Fruit fly (Drosophila melanogaster) whole organism, embryonic: ENCODE data around the gene CG13894.

Source experiments
- CG10209 ChIP-seq: fragments of 200-800 bp; sonication (Bioruptor generic); optimal IDR thresholded peaks from 3 replicates; lab custom pipeline; 2017; ENCODE audit warnings: missing biosample characterization, mild to moderate bottlenecking, missing genetic modification characterization, missing genetic modification reagents
- CG10267 ChIP-seq: fragments of 200-800 bp; sonication (Bioruptor generic); optimal IDR thresholded peaks from 2 replicates; lab custom pipeline; 2018; ENCODE audit warnings: missing biosample characterization, mild to moderate bottlenecking, missing genetic modification characterization, moderate library complexity
- CG11085 ChIP-seq: fragments of 200-800 bp; sonication (Bioruptor generic); IDR thresholded peaks from 2 replicates; pipeline ENCODE4 v1.3.6; 2022; ENCODE audit warnings: missing biosample characterization, missing genetic modification characterization
- CG11723 ChIP-seq: fragments of 200-800 bp; sonication (Bioruptor generic); optimal IDR thresholded peaks from 2 replicates; lab custom pipeline; 2017; ENCODE audit warnings: missing biosample characterization, mild to moderate bottlenecking, missing genetic modification characterization
- CG13296 ChIP-seq: fragments of 200-800 bp; sonication (Bioruptor generic); optimal IDR thresholded peaks from 3 replicates; lab custom pipeline; 2018; ENCODE audit warnings: missing biosample characterization, mild to moderate bottlenecking, missing genetic modification characterization
- CG14050 ChIP-seq: fragments of 200-800 bp; sonication (Bioruptor generic); IDR thresholded peaks from 3 replicates; pipeline ENCODE4 v1.3.6; 2022; ENCODE audit warnings: missing biosample characterization, missing genetic modification characterization
- CG14965 ChIP-seq: fragments of 200-800 bp; sonication (Bioruptor generic); optimal IDR thresholded peaks from 2 replicates; lab custom pipeline; 2016; ENCODE audit warnings: missing biosample characterization, missing genetic modification characterization, borderline replicate concordance
- CG15696 ChIP-seq: fragments of 200-800 bp; sonication (Bioruptor generic); optimal IDR thresholded peaks from 2 replicates; lab custom pipeline; 2019; ENCODE audit warnings: missing biosample characterization, mild to moderate bottlenecking, missing genetic modification characterization, moderate library complexity
- CG17568 ChIP-seq: fragments of 200-800 bp; sonication (Bioruptor generic); optimal IDR thresholded peaks from 2 replicates; lab custom pipeline; 2018; ENCODE audit warnings: missing biosample characterization, mild to moderate bottlenecking, missing genetic modification characterization, moderate library complexity
- CG18476 ChIP-seq: fragments of 200-800 bp; sonication (Bioruptor generic); optimal IDR thresholded peaks from 2 replicates; lab custom pipeline; 2016; ENCODE audit warnings: missing biosample characterization, mild to moderate bottlenecking, missing genetic modification characterization
- CG32532 ChIP-seq: fragments of 200-800 bp; sonication (Bioruptor generic); IDR thresholded peaks from 2 replicates; pipeline ENCODE4 v1.3.6; 2022; ENCODE audit warnings: missing biosample characterization, missing genetic modification characterization
- CG3838 ChIP-seq: fragments of 200-800 bp; sonication (Bioruptor generic); optimal IDR thresholded peaks from 3 replicates; lab custom pipeline; 2016; ENCODE audit warnings: missing biosample characterization, missing genetic modification characterization
- CG3995 ChIP-seq: fragments of 200-800 bp; sonication (Bioruptor generic); optimal IDR thresholded peaks from 3 replicates; lab custom pipeline; 2016; ENCODE audit warnings: missing biosample characterization, missing genetic modification characterization
- CG43689 ChIP-seq: fragments of 200-800 bp; sonication (Bioruptor generic); IDR thresholded peaks from 2 replicates; pipeline ENCODE4 v1.3.6; 2022; ENCODE audit warnings: missing biosample characterization, missing genetic modification characterization
- CG4820 ChIP-seq: fragments of 200-800 bp; sonication (Bioruptor generic); optimal IDR thresholded peaks from 3 replicates; lab custom pipeline; 2016; ENCODE audit warnings: missing biosample characterization, missing genetic modification characterization
- CG6254 ChIP-seq: fragments of 200-800 bp; sonication (Bioruptor generic); optimal IDR thresholded peaks from 3 replicates; lab custom pipeline; 2017; ENCODE audit warnings: mild to moderate bottlenecking, missing biosample characterization, missing genetic modification reagents, missing genetic modification characterization
- CG7928 ChIP-seq: fragments of 200-800 bp; sonication (Bioruptor generic); optimal IDR thresholded peaks from 2 replicates; lab custom pipeline; 2017; ENCODE audit warnings: missing biosample characterization, mild to moderate bottlenecking, missing genetic modification characterization
- CG8290 ChIP-seq, 3 experiments: fragments of 200-800 bp; sonication (Bioruptor generic); optimal IDR thresholded peaks; 2 replicates each; lab custom pipeline; 2016 to 2019; ENCODE audit warnings: missing biosample characterization in 3 of 3, missing genetic modification characterization in 3 of 3, mild to moderate bottlenecking in 2 of 3, moderate library complexity in 1 of 3
- CG8765 ChIP-seq: fragments of 200-800 bp; sonication (Bioruptor generic); IDR thresholded peaks from 2 replicates; pipeline ENCODE4 v1.3.6; 2022; ENCODE audit warnings: missing biosample characterization, missing genetic modification characterization
- CkIIα-i1 ChIP-seq: fragments of 200-800 bp; sonication (Bioruptor generic); IDR thresholded peaks from 2 replicates; pipeline ENCODE4 v1.3.6; 2022; ENCODE audit warnings: missing biosample characterization, missing genetic modification characterization
- D19B ChIP-seq: fragments of 200-800 bp; sonication (Bioruptor generic); optimal IDR thresholded peaks from 2 replicates; lab custom pipeline; 2017; ENCODE audit warnings: missing biosample characterization, mild to moderate bottlenecking, missing genetic modification characterization
- Doc2 ChIP-seq: fragments of 200-800 bp; sonication (Bioruptor generic); IDR thresholded peaks from 2 replicates; pipeline ENCODE4 v1.3.6; 2022; ENCODE audit warnings: missing biosample characterization, missing genetic modification characterization
- Fer1 ChIP-seq: fragments of 200-800 bp; sonication (Bioruptor generic); optimal IDR thresholded peaks from 2 replicates; lab custom pipeline; 2017; ENCODE audit warnings: missing biosample characterization, mild to moderate bottlenecking, missing genetic modification characterization
- H2.0 ChIP-seq: fragments of 200-800 bp; sonication (Bioruptor generic); IDR thresholded peaks from 2 replicates; pipeline ENCODE4 v1.3.6; 2022; ENCODE audit warnings: missing biosample characterization, missing genetic modification characterization
- HLH3B ChIP-seq: fragments of 200-800 bp; sonication (Bioruptor generic); IDR thresholded peaks from 2 replicates; pipeline ENCODE4 v1.3.6; 2022; ENCODE audit warnings: missing biosample characterization, missing genetic modification characterization
- Hr3 ChIP-seq: fragments of 200-800 bp; sonication (Bioruptor generic); optimal IDR thresholded peaks from 3 replicates; lab custom pipeline; 2016; ENCODE audit warnings: missing biosample characterization, missing genetic modification characterization
- Meics ChIP-seq: fragments of 200-800 bp; sonication (Bioruptor generic); optimal IDR thresholded peaks from 2 replicates; lab custom pipeline; 2017; ENCODE audit warnings: missing biosample characterization, mild to moderate bottlenecking, missing genetic modification characterization
- NK7.1 ChIP-seq: fragments of 200-800 bp; sonication (Bioruptor generic); optimal IDR thresholded peaks from 3 replicates; lab custom pipeline; 2016; ENCODE audit warnings: missing biosample characterization, missing genetic modification characterization
- Oli ChIP-seq: fragments of 200-800 bp; sonication (Bioruptor generic); optimal IDR thresholded peaks from 2 replicates; lab custom pipeline; 2018; ENCODE audit warnings: missing biosample characterization, mild to moderate bottlenecking, missing genetic modification characterization, moderate library complexity
- Opbp ChIP-seq: fragments of 200-800 bp; sonication (Bioruptor generic); IDR thresholded peaks from 3 replicates; pipeline ENCODE4 v1.3.6; 2022; ENCODE audit warnings: missing biosample characterization, missing genetic modification characterization; ENCODE audit not compliant: partially characterized antibody
- Sox100B ChIP-seq: fragments of 200-800 bp; sonication (Bioruptor generic); optimal IDR thresholded peaks from 3 replicates; lab custom pipeline; 2018; ENCODE audit warnings: missing biosample characterization, mild to moderate bottlenecking, missing genetic modification characterization
- az2 ChIP-seq: fragments of 200-800 bp; sonication (Bioruptor generic); optimal IDR thresholded peaks from 3 replicates; lab custom pipeline; 2016; ENCODE audit warnings: missing biosample characterization, missing genetic modification characterization
- croc ChIP-seq: fragments of 200-800 bp; sonication (Bioruptor generic); conservative IDR thresholded peaks from 3 replicates; pipeline ENCODE4 v1.3.6; 2022; ENCODE audit warnings: missing biosample characterization, missing genetic modification characterization
- dpn ChIP-seq, 2 experiments: fragments of 200-800 bp; sonication (Bioruptor generic); optimal IDR thresholded peaks; 3 replicates each; lab custom pipeline; 2016; ENCODE audit warnings: missing biosample characterization in 2 of 2, missing genetic modification characterization in 2 of 2
- fd96Cb ChIP-seq: fragments of 200-800 bp; sonication (Bioruptor generic); optimal IDR thresholded peaks from 2 replicates; lab custom pipeline; 2018; ENCODE audit warnings: missing biosample characterization, mild to moderate bottlenecking, missing genetic modification characterization, moderate library complexity
- gsb ChIP-seq: fragments of 200-800 bp; sonication (Bioruptor generic); IDR thresholded peaks from 2 replicates; pipeline ENCODE4 v1.3.6; 2022; ENCODE audit warnings: missing biosample characterization, missing genetic modification characterization
- hbn ChIP-seq: fragments of 200-800 bp; sonication (Bioruptor generic); IDR thresholded peaks from 2 replicates; pipeline ENCODE4 v1.3.6; 2022; ENCODE audit warnings: missing biosample characterization, missing genetic modification characterization; ENCODE audit not compliant: partially characterized antibody
- lilli ChIP-seq: fragments of 200-800 bp; sonication (Bioruptor generic); optimal IDR thresholded peaks from 3 replicates; lab custom pipeline; 2016; ENCODE audit warnings: missing biosample characterization, missing genetic modification characterization
- lmd ChIP-seq: fragments of 200-800 bp; sonication (Bioruptor generic); IDR thresholded peaks from 2 replicates; pipeline ENCODE4 v1.3.6; 2022; ENCODE audit warnings: missing biosample characterization, missing genetic modification characterization
- org-1 ChIP-seq: fragments of 200-800 bp; sonication (Bioruptor generic); optimal IDR thresholded peaks from 2 replicates; lab custom pipeline; 2017; ENCODE audit warnings: missing biosample characterization, missing genetic modification characterization
- pan ChIP-seq, 4 experiments: fragments of >200 bp in 3 of 4; fragments of 200-800 bp in 1 of 4; sonication (Bioruptor generic) in 1 of 4; optimal IDR thresholded peaks in 3 of 4; IDR thresholded peaks in 1 of 4; 2 replicates each; pipeline versions ENCODE4 v1.3.6 to Lab custom; 2017 to 2022; ENCODE audit warnings: missing biosample characterization in 2 of 4, missing genetic modification characterization in 2 of 4, mixed read lengths in 1 of 4
- pho ChIP-seq: fragments of 200-800 bp; sonication (Bioruptor generic); optimal IDR thresholded peaks from 2 replicates; lab custom pipeline; 2016; ENCODE audit warnings: missing biosample characterization, missing genetic modification characterization
- pzg ChIP-seq: fragments of 200-800 bp; sonication (Bioruptor generic); optimal IDR thresholded peaks from 3 replicates; lab custom pipeline; 2018; ENCODE audit warnings: missing biosample characterization, mild to moderate bottlenecking, missing genetic modification characterization, moderate library complexity
- sima ChIP-seq: fragments of 200-800 bp; sonication (Bioruptor generic); optimal IDR thresholded peaks from 2 replicates; lab custom pipeline; 2016; ENCODE audit warnings: missing biosample characterization, missing genetic modification characterization
- ssp ChIP-seq: fragments of 200-800 bp; sonication (Bioruptor generic); IDR thresholded peaks from 2 replicates; pipeline ENCODE4 v1.3.6; 2022; ENCODE audit warnings: missing biosample characterization, missing genetic modification characterization
- trem ChIP-seq: fragments of 200-800 bp; optimal IDR thresholded peaks from 3 replicates; lab custom pipeline; 2019; ENCODE audit warnings: missing biosample characterization, mild to moderate bottlenecking, missing genetic modification characterization, moderate library complexity
- unpg ChIP-seq: fragments of 200-800 bp; sonication (Bioruptor generic); optimal IDR thresholded peaks from 3 replicates; lab custom pipeline; 2018; ENCODE audit warnings: missing biosample characterization, mild to moderate bottlenecking, missing genetic modification characterization, moderate library complexity
- zen2 ChIP-seq: fragments of 200-800 bp; sonication (Bioruptor generic); IDR thresholded peaks from 3 replicates; pipeline ENCODE4 v1.3.6; 2022; ENCODE audit warnings: missing biosample characterization, missing genetic modification characterization; ENCODE audit not compliant: partially characterized antibody

Gene CG13894

DNA sequence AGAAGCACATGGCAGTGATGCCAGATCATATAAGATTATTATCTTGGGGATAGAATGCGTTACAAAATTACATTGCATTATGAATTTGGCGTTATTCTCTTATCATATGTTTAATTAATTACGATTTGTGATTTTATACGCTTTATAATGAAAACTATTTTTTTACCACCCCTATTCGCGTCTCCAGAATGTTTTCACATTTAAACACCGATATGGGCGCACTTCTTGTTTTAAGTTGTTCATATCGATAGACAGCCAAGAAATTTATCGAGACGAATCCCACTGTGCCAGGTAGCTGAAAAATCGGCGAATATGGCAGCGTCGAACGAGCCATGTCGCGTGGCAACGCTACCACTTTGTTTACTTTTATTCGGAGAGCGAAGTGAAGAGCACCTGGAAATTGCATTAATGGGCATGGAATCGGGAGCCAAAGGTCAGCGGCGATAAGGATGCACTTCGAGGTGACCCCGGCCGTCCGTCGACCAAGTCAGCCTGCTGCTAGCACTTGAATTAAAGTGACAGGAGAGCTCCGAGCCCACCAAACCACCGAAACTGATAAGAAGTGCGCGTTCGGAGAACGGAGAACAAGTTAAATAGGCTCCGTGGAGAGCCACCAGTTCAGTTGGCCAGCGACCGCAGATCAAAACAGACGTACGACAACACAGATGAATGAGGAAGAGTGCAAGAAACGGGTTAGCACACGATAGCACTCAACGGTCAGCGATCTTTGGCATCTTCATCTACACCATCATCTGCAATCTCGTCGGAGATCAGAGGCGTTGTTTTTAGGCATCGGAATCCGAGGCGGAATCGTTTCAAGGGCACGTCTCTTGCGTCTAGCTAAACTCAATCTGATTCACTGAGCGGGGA is 50.6 kb downstream of the CG13894 start, which contains the start of gene Gale (continued):
- TF ChIP-seq D19B (GFP tag; lab: Kevin White, UChicago) = no peak
- no peak for TF ChIP-seq CG17568 (GFP tag; lab: Kevin White, UChicago)
- TF ChIP-seq org-1 = no peak
- no peak for TF ChIP-seq CG14965 (GFP tag; lab: Kevin White, UChicago)
- TF ChIP-seq dpn (GFP tag; optimal IDR thresholded peaks at IDR 0.05; lab: Kevin White, UChicago) = no peak
- no peak for TF ChIP-seq CG3838 (GFP tag; lab: Kevin White, UChicago)
- no peak for TF ChIP-seq CkIIα-i1 (GFP tag; lab: Robert Waterston, UW)
- no peak for TF ChIP-seq unpg (GFP tag; lab: Kevin White, UChicago)
- no peak; the same call in 1 of the 2 replicates for TF ChIP-seq lmd (GFP tag; lab: Robert Waterston, UW)
- no peak for TF ChIP-seq Meics
- no peak for TF ChIP-seq CG8765
- TF ChIP-seq CG3995 (GFP tag; lab: Kevin White, UChicago) = no peak
- TF ChIP-seq zen2 = no peak
- TF ChIP-seq Fer1 (GFP tag; lab: Kevin White, UChicago) = peak; percentile 24
- no peak for TF ChIP-seq trem (tag; lab: Kevin White, UChicago)
- no peak for TF ChIP-seq H2.0 (GFP tag; lab: Robert Waterston, UW)
- no peak for TF ChIP-seq CG7928
- TF ChIP-seq CG11085 (GFP tag; lab: Robert Waterston, UW) = no peak
- TF ChIP-seq az2 (GFP tag; lab: Kevin White, UChicago) = no peak
- TF ChIP-seq pho (GFP tag; lab: Kevin White, UChicago) = no peak
- peak; percentile 70 for TF ChIP-seq pzg (GFP tag; lab: Kevin White, UChicago)
- TF ChIP-seq CG15696 = no peak
- peak; percentile 60; the same call in 1 of the 2 replicates for TF ChIP-seq hbn (GFP tag; lab: Robert Waterston, UW)
- TF ChIP-seq HLH3B (GFP tag; lab: Robert Waterston, UW) = peak; percentile 20; the same call in 1 of the 2 replicates
- no peak for TF ChIP-seq sima (GFP tag; lab: Kevin White, UChicago)
- TF ChIP-seq NK7.1 (GFP tag; lab: Kevin White, UChicago) = no peak
- peak; percentile 68; the same call in 2 of the 3 replicates for TF ChIP-seq Opbp (GFP tag; lab: Robert Waterston, UW)
- TF ChIP-seq fd96Cb (tag; lab: Kevin White, UChicago) = no peak
- no peak; the same call in 1 of the 2 replicates for TF ChIP-seq gsb (GFP tag; lab: Robert Waterston, UW)
- TF ChIP-seq Hr3 = no peak
- TF ChIP-seq Oli = no peak
- no peak for TF ChIP-seq lilli (GFP tag; lab: Kevin White, UChicago)
- TF ChIP-seq Doc2 (GFP tag; lab: Robert Waterston, UW) = no peak
- no peak for TF ChIP-seq CG18476 (GFP tag; lab: Kevin White, UChicago)
- TF ChIP-seq CG32532 (GFP tag; lab: Robert Waterston, UW) = peak; percentile 24; the same call in 1 of the 2 replicates
- TF ChIP-seq pan (optimal IDR thresholded peaks at IDR 0.05; lab: Kevin White, UChicago) = no peak
- TF ChIP-seq pan (GFP tag; optimal IDR thresholded peaks at IDR 0.05 in 1 of 2, IDR thresholded peaks at IDR 0.05 in 1 of 2) = no peak
- TF ChIP-seq Sox100B (GFP tag; lab: Kevin White, UChicago) = no peak
- TF ChIP-seq CG4820 (GFP tag; lab: Kevin White, UChicago) = no peak
- TF ChIP-seq ssp (GFP tag; lab: Robert Waterston, UW) = no peak
- TF ChIP-seq CG13296 (GFP tag; lab: Kevin White, UChicago) = no peak
- no peak for TF ChIP-seq CG10209 (GFP tag; lab: Kevin White, UChicago)
- no peak for TF ChIP-seq CG43689 (GFP tag; lab: Robert Waterston, UW)
- no peak for TF ChIP-seq CG8290 (GFP tag; optimal IDR thresholded peaks at IDR 0.05; lab: Kevin White, UChicago)
- peak in 1 of 2 experiments; percentile 18 for TF ChIP-seq CG8290 (tag; optimal IDR thresholded peaks at IDR 0.05; lab: Kevin White, UChicago)
- TF ChIP-seq CG6254 (GFP tag; lab: Kevin White, UChicago) = no peak
- TF ChIP-seq CG10267 (tag; lab: Kevin White, UChicago) = peak; percentile 72
- TF ChIP-seq CG11723 (GFP tag; lab: Kevin White, UChicago) = no peak
- no peak for TF ChIP-seq croc (GFP tag; lab: Robert Waterston, UW)
- TF ChIP-seq CG14050 = no peak
